Worm (Caenorhabditis elegans) whole organism, young adult: Measurements from ENCODE around the gene C52B9.10.

ENCODE experiments used
- ama-1 ChIP-seq, 3 experiments: fragments of 150-350 bp in 1 of 3; sonication (generic microtip) in 2 of 3; optimal IDR thresholded peaks; 2 replicates each; lab custom pipeline; 2014 to 2018; ENCODE audit warnings: missing biosample characterization in 2 of 3, missing genetic modification characterization in 2 of 3, missing genetic modification reagents in 2 of 3
- ztf-18 ChIP-seq: sonication (generic microtip); optimal IDR thresholded peaks from 2 replicates; lab custom pipeline; 2016; ENCODE audit warnings: missing genotype, mild to moderate bottlenecking, missing genetic modification characterization, missing compliant biosample characterization

- TF ChIP-seq ama-1 (optimal IDR thresholded peaks at IDR 0.05; lab: Kevin White, UChicago) (no peak), ama-1 (GFP tag; optimal IDR thresholded peaks at IDR 0.05; lab: Kevin White, UChicago) (no peak), ztf-18 (tag; lab: Kevin White, UChicago) (no peak)
Measured at ce11 chrX:4263820-4264219, 9.9 kb upstream of the C52B9.10 start.
